Worm (Caenorhabditis elegans): Measurements from ENCODE around the gene sri-36.
"Not testable (repeated sequence)": the region's sequence is repeated elsewhere in the genome, so short reads cannot be mapped to it uniquely, and the experiment has no call there.

Gene sri-36

ce11 chrII:2600176-2600575 lies 14.8 kb upstream of the sri-36 start, which contains the start of gene F33H12.1:
F33H12.1 (plus strand) TSS chrII:2600476.
- TF ChIP-seq nhr-10, mab-5, egl-27 (tag; optimal IDR thresholded peaks at IDR 0.05): not testable (repeated sequence)

- TF ChIP-seq gmeb-1 (tag; optimal IDR thresholded peaks at IDR 0.05) (peak; percentile 3), skn-1 (tag; optimal IDR thresholded peaks at IDR 0.05) (no peak), nhr-11 (tag; optimal IDR thresholded peaks at IDR 0.05) (no peak), unc-62 (GFP tag; optimal IDR thresholded peaks at IDR 0.05) (no peak), fos-1 (tag; optimal IDR thresholded peaks at IDR 0.05) (peak; percentile 89), ztf-11 (tag; optimal IDR thresholded peaks at IDR 0.05) (no peak), ceh-82 (tag; optimal IDR thresholded peaks at IDR 0.05) (no peak), egl-27 (tag; optimal IDR thresholded peaks at IDR 0.05) (no peak), sma-9 (GFP tag; optimal IDR thresholded peaks at IDR 0.05) (peak; percentile 42), sma-9 (tag; optimal IDR thresholded peaks at IDR 0.05) (no peak), aly-2 (tag; optimal IDR thresholded peaks at IDR 0.05) (no peak), crh-2 (tag; optimal IDR thresholded peaks at IDR 0.05) (peak; percentile 47)
These were observed 1.6 kb upstream of the sri-36 start, which contains the start of the genes F33H12.7 and sri-39 for ce11 chrII:2586861-2587554. F33H12.7 (minus strand) TSS chrII:2586911. sri-39 (plus strand) TSS chrII:2587504.

- no peak for TF ChIP-seq sma-3 (GFP tag; optimal IDR thresholded peaks at IDR 0.05)
- TF ChIP-seq nhr-237 (tag; optimal IDR thresholded peaks at IDR 0.05): no peak
- no peak for TF ChIP-seq ztf-4 (tag; optimal IDR thresholded peaks at IDR 0.05)
- no peak for TF ChIP-seq elt-3 (tag; optimal IDR thresholded peaks at IDR 0.05)
- TF ChIP-seq egl-27 (tag; optimal IDR thresholded peaks at IDR 0.05): no peak
- TF ChIP-seq C34F6.9 (tag; optimal IDR thresholded peaks at IDR 0.05): no peak
- no peak for TF ChIP-seq ceh-82 (tag; optimal IDR thresholded peaks at IDR 0.05)
- no peak for TF ChIP-seq lsy-2 (tag; optimal IDR thresholded peaks at IDR 0.05)
- no peak for TF ChIP-seq nhr-129 (tag; optimal IDR thresholded peaks at IDR 0.05)
- no peak for TF ChIP-seq sem-4 (tag; optimal IDR thresholded peaks at IDR 0.05)
- TF ChIP-seq sma-9 (GFP tag; optimal IDR thresholded peaks at IDR 0.05): no peak
- TF ChIP-seq sma-9 (tag; optimal IDR thresholded peaks at IDR 0.05): no peak
- no peak for TF ChIP-seq nhr-12 (tag; optimal IDR thresholded peaks at IDR 0.05)
- no peak for TF ChIP-seq R02D3.7 (tag; optimal IDR thresholded peaks at IDR 0.05)
- no peak for TF ChIP-seq fos-1 (tag; optimal IDR thresholded peaks at IDR 0.05)
- TF ChIP-seq crh-2 (tag; optimal IDR thresholded peaks at IDR 0.05): no peak
- no peak for TF ChIP-seq Y55F3AM.14 (GFP tag; optimal IDR thresholded peaks at IDR 0.05)
- TF ChIP-seq unc-55 (GFP tag; optimal IDR thresholded peaks at IDR 0.05): no peak
These were observed 2.3 kb downstream of the sri-36 start, which contains the start of gene sri-74 for ce11 chrII:2583044-2583443. sri-74 (minus strand) TSS chrII:2583144.

ce11 chrII:2578216-2578615 lies 7.2 kb downstream of the sri-36 start:
- TF ChIP-seq dmd-4 (tag; optimal IDR thresholded peaks at IDR 0.05) (no peak), nhr-6 (tag; optimal IDR thresholded peaks at IDR 0.05) (no peak), nhr-25 (tag; optimal IDR thresholded peaks at IDR 0.05) (no peak), gmeb-1 (tag; optimal IDR thresholded peaks at IDR 0.05) (no peak), R02D3.7 (tag; optimal IDR thresholded peaks at IDR 0.05) (no peak), lin-11 (tag; optimal IDR thresholded peaks at IDR 0.05) (no peak), elt-1 (tag; optimal IDR thresholded peaks at IDR 0.05) (no peak), nhr-12 (tag; optimal IDR thresholded peaks at IDR 0.05) (no peak), C34F6.9 (tag; optimal IDR thresholded peaks at IDR 0.05) (no peak), nhr-10 (tag; optimal IDR thresholded peaks at IDR 0.05) (no peak), peb-1 (tag; optimal IDR thresholded peaks at IDR 0.05) (no peak), nhr-77 (tag; optimal IDR thresholded peaks at IDR 0.05) (no peak), ztf-1 (GFP tag; conservative IDR thresholded peaks at IDR 0.05) (no peak), alr-1 (tag; optimal IDR thresholded peaks at IDR 0.05) (no peak), egl-27 (tag; optimal IDR thresholded peaks at IDR 0.05) (no peak), ztf-11 (tag; optimal IDR thresholded peaks at IDR 0.05) (no peak), fos-1 (tag; optimal IDR thresholded peaks at IDR 0.05) (no peak), Y55F3AM.14 (GFP tag; optimal IDR thresholded peaks at IDR 0.05) (no peak)

Data from whole organism, L2 larva.